Fruit fly (Drosophila melanogaster) whole organism, embryonic: ENCODE measurements around the gene CG9166.

Experiments
- BEAF-32 ChIP-seq: fragments of 200-800 bp; sonication (Bioruptor generic); optimal IDR thresholded peaks from 3 replicates; lab custom pipeline; 2017; ENCODE audit warnings: missing biosample characterization, missing genetic modification characterization, mild to moderate bottlenecking, moderate library complexity, missing genetic modification reagents
- Bdp1 ChIP-seq: fragments of 200-800 bp; sonication (Bioruptor generic); optimal IDR thresholded peaks from 3 replicates; lab custom pipeline; 2016; ENCODE audit warnings: missing biosample characterization, missing genetic modification characterization
- CG10209 ChIP-seq: fragments of 200-800 bp; sonication (Bioruptor generic); optimal IDR thresholded peaks from 3 replicates; lab custom pipeline; 2017; ENCODE audit warnings: missing biosample characterization, mild to moderate bottlenecking, missing genetic modification characterization, missing genetic modification reagents
- CG10267 ChIP-seq: fragments of 200-800 bp; sonication (Bioruptor generic); optimal IDR thresholded peaks from 2 replicates; lab custom pipeline; 2018; ENCODE audit warnings: missing biosample characterization, mild to moderate bottlenecking, missing genetic modification characterization, moderate library complexity
- CG10274 ChIP-seq: fragments of 200-800 bp; sonication (Bioruptor generic); optimal IDR thresholded peaks from 3 replicates; lab custom pipeline; 2017; ENCODE audit warnings: missing biosample characterization, mild to moderate bottlenecking, missing genetic modification characterization
- CG10366 ChIP-seq: fragments of 200-800 bp; sonication (Bioruptor generic); IDR thresholded peaks from 2 replicates; pipeline ENCODE4 v1.3.6; 2022; ENCODE audit warnings: missing biosample characterization, missing genetic modification characterization
- CG10543 ChIP-seq: fragments of 200-800 bp; sonication (Bioruptor generic); optimal IDR thresholded peaks from 3 replicates; lab custom pipeline; 2017; ENCODE audit warnings: missing biosample characterization, mild to moderate bottlenecking, missing genetic modification characterization, moderate library complexity
- CG12219 ChIP-seq: fragments of 200-800 bp; sonication (Bioruptor generic); optimal IDR thresholded peaks from 3 replicates; lab custom pipeline; 2018; ENCODE audit warnings: missing biosample characterization, mild to moderate bottlenecking, missing genetic modification characterization
- CG12299 ChIP-seq: fragments of 200-800 bp; sonication (Bioruptor generic); optimal IDR thresholded peaks from 2 replicates; lab custom pipeline; 2018; ENCODE audit warnings: missing biosample characterization, mild to moderate bottlenecking, missing genetic modification characterization
- CG14014 ChIP-seq: fragments of 200-800 bp; sonication (Bioruptor generic); IDR thresholded peaks from 2 replicates; pipeline ENCODE4 v1.3.6; 2022; ENCODE audit warnings: missing biosample characterization, missing genetic modification characterization
- CG14710 ChIP-seq: fragments of 200-800 bp; sonication (Bioruptor generic); optimal IDR thresholded peaks from 3 replicates; lab custom pipeline; 2019; ENCODE audit warnings: missing biosample characterization, mild to moderate bottlenecking, missing genetic modification characterization, moderate library complexity
- CG15073 ChIP-seq: fragments of 200-800 bp; sonication (Bioruptor generic); optimal IDR thresholded peaks from 2 replicates; lab custom pipeline; 2016; ENCODE audit warnings: missing biosample characterization, missing genetic modification characterization
- CG17361 ChIP-seq: fragments of 200-800 bp; sonication (Bioruptor generic); IDR thresholded peaks from 3 replicates; pipeline ENCODE4 v1.3.6; 2022; ENCODE audit warnings: missing biosample characterization, missing genetic modification characterization
- CG17385 ChIP-seq: fragments of 200-800 bp; sonication (Bioruptor generic); optimal IDR thresholded peaks from 3 replicates; lab custom pipeline; 2018; ENCODE audit warnings: missing biosample characterization, mild to moderate bottlenecking, missing genetic modification characterization
- CG17612 ChIP-seq: fragments of 200-800 bp; sonication (Bioruptor generic); IDR thresholded peaks from 2 replicates; pipeline ENCODE4 v1.3.6; 2022; ENCODE audit warnings: missing biosample characterization, missing genetic modification characterization
- CG4404 ChIP-seq: fragments of 200-800 bp; sonication (Bioruptor generic); IDR thresholded peaks from 2 replicates; pipeline ENCODE4 v1.3.6; 2022; ENCODE audit warnings: missing biosample characterization, missing genetic modification characterization
- CG6175 ChIP-seq: fragments of 200-800 bp; sonication (Bioruptor generic); IDR thresholded peaks from 3 replicates; pipeline ENCODE4 v1.3.6; 2022; ENCODE audit warnings: missing biosample characterization, missing genetic modification characterization
- CTCF ChIP-seq: fragments of 200-800 bp; sonication (Bioruptor generic); optimal IDR thresholded peaks from 2 replicates; lab custom pipeline; 2017; ENCODE audit warnings: missing biosample characterization, mild to moderate bottlenecking, missing genetic modification characterization, moderate library complexity
- Fer3 ChIP-seq: fragments of 200-800 bp; sonication (Bioruptor generic); optimal IDR thresholded peaks from 2 replicates; lab custom pipeline; 2018; ENCODE audit warnings: missing biosample characterization, mild to moderate bottlenecking, missing genetic modification characterization, moderate library complexity
- Gsc ChIP-seq: fragments of 200-800 bp; sonication (Bioruptor generic); IDR thresholded peaks from 2 replicates; pipeline ENCODE4 v1.3.6; 2022; ENCODE audit warnings: missing biosample characterization, missing genetic modification characterization
- Jarid2 ChIP-seq: fragments of 200-800 bp; sonication (Bioruptor generic); optimal IDR thresholded peaks from 3 replicates; lab custom pipeline; 2017; ENCODE audit warnings: mild to moderate bottlenecking, missing biosample characterization, missing genetic modification reagents, missing genetic modification characterization
- Meics ChIP-seq: fragments of 200-800 bp; sonication (Bioruptor generic); optimal IDR thresholded peaks from 2 replicates; lab custom pipeline; 2017; ENCODE audit warnings: missing biosample characterization, mild to moderate bottlenecking, missing genetic modification characterization
- Nf-YB ChIP-seq: fragments of 200-800 bp; sonication (Bioruptor generic); optimal IDR thresholded peaks from 3 replicates; lab custom pipeline; 2019; ENCODE audit warnings: missing biosample characterization, mild to moderate bottlenecking, missing genetic modification characterization, moderate library complexity
- Nf-YC ChIP-seq: fragments of 200-800 bp; optimal IDR thresholded peaks from 3 replicates; lab custom pipeline; 2019; ENCODE audit warnings: missing biosample characterization, mild to moderate bottlenecking, missing genetic modification characterization, moderate library complexity
- Ptx1 ChIP-seq: fragments of 200-800 bp; sonication (Bioruptor generic); IDR thresholded peaks from 2 replicates; pipeline ENCODE4 v1.3.6; 2022; ENCODE audit warnings: missing biosample characterization, missing genetic modification characterization
- Stat92E ChIP-seq, 3 experiments: fragments of >200 bp in 2 of 3; fragments of 200-800 bp in 1 of 3; sonication (Bioruptor generic) in 1 of 3; optimal IDR thresholded peaks; 2 replicates each; lab custom pipeline; 2017 to 2019; ENCODE audit warnings: missing biosample characterization in 3 of 3, missing genetic modification characterization in 3 of 3, mild to moderate bottlenecking in 1 of 3, moderate library complexity in 1 of 3
- Taf1 ChIP-seq: fragments of 200-800 bp; sonication (Bioruptor generic); IDR thresholded peaks from 2 replicates; pipeline ENCODE4 v1.3.6; 2022; ENCODE audit warnings: missing biosample characterization, missing genetic modification characterization
- Tbp ChIP-seq: fragments of >200 bp; optimal IDR thresholded peaks from 2 replicates; lab custom pipeline; 2018; ENCODE audit warnings: missing biosample characterization, missing genetic modification characterization
- al ChIP-seq: fragments of 200-800 bp; sonication (Bioruptor generic); IDR thresholded peaks from 2 replicates; pipeline ENCODE4 v1.3.6; 2022; ENCODE audit warnings: missing biosample characterization, missing genetic modification characterization
- ap ChIP-seq: fragments of 200-800 bp; sonication (Bioruptor generic); IDR thresholded peaks from 2 replicates; pipeline ENCODE4 v1.3.6; 2022; ENCODE audit warnings: missing biosample characterization, missing genetic modification characterization
- ase ChIP-seq: fragments of 200-800 bp; sonication (Bioruptor generic); IDR thresholded peaks from 3 replicates; pipeline ENCODE4 v1.3.6; 2022; ENCODE audit warnings: missing biosample characterization, missing genetic modification characterization
- cg ChIP-seq: fragments of 200-800 bp; sonication (Bioruptor generic); optimal IDR thresholded peaks from 3 replicates; lab custom pipeline; 2019; ENCODE audit warnings: missing biosample characterization, mild to moderate bottlenecking, missing genetic modification characterization, moderate library complexity
- dysf ChIP-seq: fragments of 200-800 bp; sonication (Bioruptor generic); IDR thresholded peaks from 3 replicates; pipeline ENCODE4 v1.3.6; 2022; ENCODE audit warnings: missing biosample characterization, missing genetic modification characterization
- esg ChIP-seq: fragments of 200-800 bp; sonication (Bioruptor generic); conservative IDR thresholded peaks from 2 replicates; pipeline ENCODE4 v1.3.6; 2022; ENCODE audit warnings: missing biosample characterization, missing genetic modification characterization
- gce ChIP-seq: fragments of 200-800 bp; sonication (Bioruptor generic); IDR thresholded peaks from 3 replicates; pipeline ENCODE4 v1.3.6; 2022; ENCODE audit warnings: missing biosample characterization, missing genetic modification characterization
- gcm2 ChIP-seq: fragments of 200-800 bp; sonication (Bioruptor generic); optimal IDR thresholded peaks from 2 replicates; lab custom pipeline; 2016; ENCODE audit warnings: missing biosample characterization, missing genetic modification characterization
- gem ChIP-seq: fragments of 200-800 bp; sonication (Bioruptor generic); optimal IDR thresholded peaks from 2 replicates; lab custom pipeline; 2019; ENCODE audit warnings: missing biosample characterization, mild to moderate bottlenecking, missing genetic modification characterization, moderate library complexity
- hbn ChIP-seq: fragments of 200-800 bp; sonication (Bioruptor generic); IDR thresholded peaks from 2 replicates; pipeline ENCODE4 v1.3.6; 2022; ENCODE audit warnings: missing biosample characterization, missing genetic modification characterization; ENCODE audit not compliant: partially characterized antibody
- kah ChIP-seq: fragments of 200-800 bp; sonication (Bioruptor generic); optimal IDR thresholded peaks from 2 replicates; lab custom pipeline; 2018; ENCODE audit warnings: missing biosample characterization, mild to moderate bottlenecking, missing genetic modification characterization
- klu ChIP-seq: fragments of 200-800 bp; sonication (Bioruptor generic); IDR thresholded peaks from 2 replicates; pipeline ENCODE4 v1.3.6; 2022; ENCODE audit warnings: missing biosample characterization, missing genetic modification characterization
- kni ChIP-seq: fragments of 200-800 bp; sonication (Bioruptor generic); optimal IDR thresholded peaks from 3 replicates; lab custom pipeline; 2017; ENCODE audit warnings: mild to moderate bottlenecking, missing biosample characterization, missing genetic modification reagents, missing genetic modification characterization
- knrl ChIP-seq: fragments of 200-800 bp; sonication (Bioruptor generic); IDR thresholded peaks from 3 replicates; pipeline ENCODE4 v1.3.6; 2022; ENCODE audit warnings: missing biosample characterization, missing genetic modification characterization; ENCODE audit not compliant: partially characterized antibody
- nerfin-1 ChIP-seq: fragments of 200-800 bp; sonication (Bioruptor generic); optimal IDR thresholded peaks from 3 replicates; lab custom pipeline; 2019; ENCODE audit warnings: missing biosample characterization, mild to moderate bottlenecking, missing genetic modification characterization, moderate library complexity
- org-1 ChIP-seq: fragments of 200-800 bp; sonication (Bioruptor generic); optimal IDR thresholded peaks from 2 replicates; lab custom pipeline; 2017; ENCODE audit warnings: missing biosample characterization, missing genetic modification characterization
- prd ChIP-seq, 3 experiments: fragments of >200 bp in 2 of 3; fragments of 200-800 bp in 1 of 3; sonication (Bioruptor generic) in 1 of 3; optimal IDR thresholded peaks in 2 of 3; IDR thresholded peaks in 1 of 3; 2 replicates in 2 of 3; 3 replicates in 1 of 3; pipeline versions ENCODE4 v1.3.6 to Lab custom; 2017 to 2022; ENCODE audit warnings: missing biosample characterization in 1 of 3, missing genetic modification characterization in 1 of 3
- pzg ChIP-seq: fragments of 200-800 bp; sonication (Bioruptor generic); optimal IDR thresholded peaks from 3 replicates; lab custom pipeline; 2018; ENCODE audit warnings: missing biosample characterization, mild to moderate bottlenecking, missing genetic modification characterization, moderate library complexity
- ro ChIP-seq: fragments of 200-800 bp; sonication (Bioruptor generic); IDR thresholded peaks from 2 replicates; pipeline ENCODE4 v1.3.6; 2022; ENCODE audit warnings: missing biosample characterization, missing genetic modification characterization
- shn ChIP-seq: fragments of 200-800 bp; sonication (Bioruptor generic); optimal IDR thresholded peaks from 3 replicates; lab custom pipeline; 2016; ENCODE audit warnings: missing biosample characterization, missing genetic modification characterization
- vfl ChIP-seq: fragments of 200-800 bp; sonication (Bioruptor generic); optimal IDR thresholded peaks from 2 replicates; lab custom pipeline; 2016; ENCODE audit warnings: missing biosample characterization, missing genetic modification characterization

CG9166 gene

DNA sequence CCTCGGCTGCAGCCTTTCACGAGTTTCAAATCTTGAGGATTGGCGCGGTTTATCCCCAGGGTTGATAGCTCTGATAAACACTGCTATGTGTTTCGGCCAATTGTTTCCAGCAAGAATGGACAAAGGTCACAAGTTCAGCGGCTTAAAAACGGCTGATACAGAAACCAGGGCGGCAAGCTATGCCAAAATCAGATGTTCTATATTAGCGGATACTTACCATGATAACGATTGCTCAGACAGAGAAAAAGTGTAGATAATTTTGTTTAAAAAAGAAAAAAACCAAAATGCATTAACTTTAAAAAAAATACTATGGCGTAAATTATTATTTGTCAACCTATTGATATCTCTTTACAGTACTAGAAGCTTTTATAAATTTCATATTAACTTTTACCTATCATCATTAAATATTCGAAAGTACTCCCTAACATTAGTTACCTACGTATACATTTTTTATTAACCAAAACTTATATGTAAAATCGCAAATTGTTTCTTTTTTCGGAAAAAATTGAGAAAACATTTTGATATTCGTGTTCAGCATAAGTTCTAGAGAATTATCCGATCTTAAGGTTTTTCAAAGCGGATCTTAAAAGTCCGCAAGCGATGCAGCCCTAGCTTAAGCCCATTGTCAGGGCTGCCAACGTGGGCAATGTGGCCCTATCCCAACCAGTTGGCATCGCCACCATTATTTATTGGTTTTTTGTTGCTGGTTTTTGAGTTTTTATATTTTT, 37.7 kb upstream of the CG9166 start, which contains the start of the genes sturkopf and Herc4 (continued):
- TF ChIP-seq CG12219 (GFP tag; lab: Kevin White, UChicago), result peak; percentile 29
- TF ChIP-seq CG6175 (GFP tag; lab: Robert Waterston, UW), result no peak
- peak; percentile 57 for TF ChIP-seq Ptx1 (GFP tag; lab: Robert Waterston, UW)
- peak; percentile 60; the same call in 1 of the 2 replicates for TF ChIP-seq esg (GFP tag; lab: Robert Waterston, UW)
- TF ChIP-seq nerfin-1 (tag; lab: Kevin White, UChicago), result peak; percentile 59
- no peak for TF ChIP-seq CG12299
- peak; percentile 78 for TF ChIP-seq shn (GFP tag; lab: Kevin White, UChicago)
- peak; percentile 68 for TF ChIP-seq CG17385 (GFP tag; lab: Kevin White, UChicago)
- TF ChIP-seq ro (GFP tag; lab: Robert Waterston, UW), result peak; percentile 7; the same call in 1 of the 2 replicates
- TF ChIP-seq ap (GFP tag; lab: Robert Waterston, UW), result 0 out of 2 replicates have a peak, but pooled peaks have one; percentile 21
- peak; percentile 10; the same call in 1 of the 2 replicates for TF ChIP-seq Taf1 (GFP tag; lab: Robert Waterston, UW)
- TF ChIP-seq CTCF (GFP tag; lab: Kevin White, UChicago), result no peak
- peak; percentile 37 for TF ChIP-seq gcm2 (GFP tag; lab: Kevin White, UChicago)
- peak; percentile 84 for TF ChIP-seq Nf-YC (tag; lab: Kevin White, UChicago)
- no peak for TF ChIP-seq prd (optimal IDR thresholded peaks at IDR 0.05; lab: Kevin White, UChicago)
- peak; percentile 62; the same call in 2 of the 3 replicates for TF ChIP-seq prd (GFP tag; IDR thresholded peaks at IDR 0.05; lab: Robert Waterston, UW)
- TF ChIP-seq Meics, result peak; percentile 79
- no peak for TF ChIP-seq gce (GFP tag; lab: Robert Waterston, UW)
- peak; percentile 76 for TF ChIP-seq CG14710
- TF ChIP-seq CG10267 (tag; lab: Kevin White, UChicago), result peak; percentile 58
- TF ChIP-seq klu (GFP tag; lab: Robert Waterston, UW), result peak; percentile 71
- TF ChIP-seq ase (GFP tag; lab: Robert Waterston, UW), result peak; percentile 60; the same call in 2 of the 3 replicates
- no peak for TF ChIP-seq Stat92E (GFP tag; optimal IDR thresholded peaks at IDR 0.05; lab: Kevin White, UChicago)
- no peak for TF ChIP-seq kah
- TF ChIP-seq vfl, result peak; percentile 85
- peak; percentile 61; the same call in 1 of the 3 replicates for TF ChIP-seq dysf (GFP tag; lab: Robert Waterston, UW)
- TF ChIP-seq al (GFP tag; lab: Robert Waterston, UW), result peak; percentile 24
- no peak for TF ChIP-seq knrl
- TF ChIP-seq pzg, result peak; percentile 59
- TF ChIP-seq Fer3 (tag; lab: Kevin White, UChicago), result peak; percentile 41
- TF ChIP-seq cg (GFP tag; lab: Kevin White, UChicago), result no peak
- TF ChIP-seq CG10543 (GFP tag; lab: Kevin White, UChicago), result peak; percentile 93
- TF ChIP-seq gem (tag; lab: Kevin White, UChicago), result peak; percentile 88
- peak; percentile 66 for TF ChIP-seq CG10209 (GFP tag; lab: Kevin White, UChicago)
- TF ChIP-seq CG17612, result no peak
- peak; percentile 94 for TF ChIP-seq CG17361
- TF ChIP-seq Gsc (GFP tag; lab: Robert Waterston, UW), result no peak
- TF ChIP-seq CG15073, result no peak
- peak; percentile 67 for TF ChIP-seq org-1 (GFP tag; lab: Kevin White, UChicago)
- peak; percentile 51 for TF ChIP-seq Bdp1 (GFP tag; lab: Kevin White, UChicago)
- no peak for TF ChIP-seq hbn (GFP tag; lab: Robert Waterston, UW)
- peak; percentile 54 for TF ChIP-seq CG10366
- no peak for TF ChIP-seq kni
- TF ChIP-seq Jarid2 (GFP tag; lab: Kevin White, UChicago), result no peak
- TF ChIP-seq Nf-YB (GFP tag; lab: Kevin White, UChicago), result peak; percentile 49
- TF ChIP-seq CG14014 (GFP tag; lab: Robert Waterston, UW), result peak; percentile 42
- TF ChIP-seq BEAF-32 (GFP tag; lab: Kevin White, UChicago), result peak; percentile 36
- no peak for TF ChIP-seq CG10274 (GFP tag; lab: Kevin White, UChicago)
- no peak for TF ChIP-seq CG4404
- TF ChIP-seq Tbp (GFP tag; lab: Kevin White, UChicago), result no peak
